Worm (Caenorhabditis elegans): Measurements from ENCODE around the gene D1054.3.

The D1054.3 gene

ce11 chrV:10723181-10723580 is 48.1 kb upstream of the D1054.3 start (continued):
- TF ChIP-seq fkh-8 (tag; optimal IDR thresholded peaks at IDR 0.05) (peak; percentile 41), nhr-77 (tag; optimal IDR thresholded peaks at IDR 0.05) (peak; percentile 23), ets-5 (GFP tag; IDR thresholded peaks at IDR 0.05) (no peak), isw-1 (GFP tag; IDR thresholded peaks at IDR 0.05) (no peak), aha-1 (tag; optimal IDR thresholded peaks at IDR 0.05) (no peak), ceh-88 (GFP tag; IDR thresholded peaks at IDR 0.05) (no peak), egl-13 (tag; optimal IDR thresholded peaks at IDR 0.05) (peak; percentile 27), lsy-2 (tag; optimal IDR thresholded peaks at IDR 0.05) (peak in 1 of 2 experiments; percentile 30), hlh-17 (GFP tag; optimal IDR thresholded peaks at IDR 0.05; ENCODE audit: borderline replicate concordance) (no peak)

- TF ChIP-seq efl-1 (optimal IDR thresholded peaks at IDR 0.05) (no peak), efl-1 (GFP tag; optimal IDR thresholded peaks at IDR 0.05 in 1 of 2) (peak in 1 of 2 experiments; percentile 49), ceh-8 (GFP tag; optimal IDR thresholded peaks at IDR 0.05) (no peak), nhr-71 (tag; optimal IDR thresholded peaks at IDR 0.05) (peak; percentile 22), hlh-4 (tag; optimal IDR thresholded peaks at IDR 0.05) (peak; percentile 36)
Observed at ce11 chrV:10723583-10723982, 47.7 kb upstream of the D1054.3 start.

ce11 chrV:10724472-10724871 is 46.8 kb upstream of the D1054.3 start:
- TF ChIP-seq ztf-4 (tag; optimal IDR thresholded peaks at IDR 0.05) (no peak), vab-15 (tag; optimal IDR thresholded peaks at IDR 0.05) (no peak), pqm-1 (tag; optimal IDR thresholded peaks at IDR 0.05) (no peak), nhr-19 (GFP tag; conservative IDR thresholded peaks at IDR 0.05) (no peak), nhr-28 (tag; optimal IDR thresholded peaks at IDR 0.05) (no peak), elt-3 (tag; optimal IDR thresholded peaks at IDR 0.05) (no peak), zip-4 (GFP tag; optimal IDR thresholded peaks at IDR 0.05) (no peak), unc-86 (tag; optimal IDR thresholded peaks at IDR 0.05) (peak; percentile 17), ceh-8 (GFP tag; optimal IDR thresholded peaks at IDR 0.05) (no peak), fkh-4 (tag; optimal IDR thresholded peaks at IDR 0.05; ENCODE audit: borderline replicate concordance) (no peak), lin-14 (GFP tag; optimal IDR thresholded peaks at IDR 0.05) (peak; percentile 25), blmp-1 (tag; optimal IDR thresholded peaks at IDR 0.05) (no peak), snu-23 (GFP tag; optimal IDR thresholded peaks at IDR 0.05) (no peak), nhr-71 (tag; optimal IDR thresholded peaks at IDR 0.05) (peak; percentile 12), nhr-47 (tag; optimal IDR thresholded peaks at IDR 0.05) (no peak), mab-9 (GFP tag; IDR thresholded peaks at IDR 0.05) (no peak), ceh-90 (tag; optimal IDR thresholded peaks at IDR 0.05) (no peak), tbx-2 (tag; optimal IDR thresholded peaks at IDR 0.05) (peak; percentile 44), C34B4.2 (tag; optimal IDR thresholded peaks at IDR 0.05) (no peak), egl-13 (tag; optimal IDR thresholded peaks at IDR 0.05) (no peak), F16B12.6 (tag; optimal IDR thresholded peaks at IDR 0.05) (no peak), rnt-1 (tag; optimal IDR thresholded peaks at IDR 0.05) (no peak), lin-39 (tag; optimal IDR thresholded peaks at IDR 0.05) (no peak)

ce11 chrV:10725424-10725951 is 45.8 kb upstream of the D1054.3 start:
- TF ChIP-seq pag-3 (tag; optimal IDR thresholded peaks at IDR 0.05; ENCODE audit: borderline replicate concordance, insufficient read depth) (no peak), ceh-63 (GFP tag; optimal IDR thresholded peaks at IDR 0.05) (no peak), nhr-71 (tag; optimal IDR thresholded peaks at IDR 0.05) (peak; percentile 30), lin-14 (GFP tag; optimal IDR thresholded peaks at IDR 0.05) (peak; percentile 10), ceh-8 (GFP tag; optimal IDR thresholded peaks at IDR 0.05) (no peak), nhr-85 (tag) (peak; percentile 62), ama-1 (optimal IDR thresholded peaks at IDR 0.05) (no peak), nhr-20 (tag; optimal IDR thresholded peaks at IDR 0.05) (peak; percentile 12), unc-30 (tag; optimal IDR thresholded peaks at IDR 0.05) (no peak), efl-1 (optimal IDR thresholded peaks at IDR 0.05) (no peak), efl-1 (GFP tag; optimal IDR thresholded peaks at IDR 0.05 in 1 of 2) (peak in 1 of 2 experiments; percentile 63), egl-27 (tag; optimal IDR thresholded peaks at IDR 0.05) (no peak), pax-3 (tag; optimal IDR thresholded peaks at IDR 0.05) (no peak), mdl-1 (tag; optimal IDR thresholded peaks at IDR 0.05) (peak in 1 of 2 experiments; percentile 26), ztf-11 (tag; optimal IDR thresholded peaks at IDR 0.05) (no peak), blmp-1 (tag; optimal IDR thresholded peaks at IDR 0.05) (peak; percentile 53), lin-35 (GFP tag; optimal IDR thresholded peaks at IDR 0.05) (peak in 1 of 2 experiments; percentile 31), fkh-8 (tag; optimal IDR thresholded peaks at IDR 0.05) (no peak), tlp-1 (tag; optimal IDR thresholded peaks at IDR 0.05) (no peak), mab-9 (GFP tag; IDR thresholded peaks at IDR 0.05) (no peak), nhr-47 (tag; optimal IDR thresholded peaks at IDR 0.05) (no peak), swsn-7 (tag; optimal IDR thresholded peaks at IDR 0.05) (no peak)
